Worm (Caenorhabditis elegans) whole organism, young adult: ENCODE measurements around the gene ZK1290.5.

Experiments used
- B0019.2 ChIP-seq: fragments of 200-800 bp; sonication (Bioruptor generic); conservative IDR thresholded peaks from 2 replicates; pipeline ENCODE4 v1.3.6; 2022; ENCODE audit warnings: missing genetic modification reagents, missing genetic modification characterization, missing compliant biosample characterization
- B0261.1 ChIP-seq: sonication (generic microtip); optimal IDR thresholded peaks from 2 replicates; lab custom pipeline; 2016; ENCODE audit warnings: mild to moderate bottlenecking, missing genetic modification characterization, moderate library complexity, missing compliant biosample characterization
- C17E4.6 ChIP-seq: fragments of 200-800 bp; sonication (Bioruptor generic); IDR thresholded peaks from 2 replicates; pipeline ENCODE4 v1.3.6; 2022; ENCODE audit warnings: missing genetic modification reagents, missing genetic modification characterization, missing compliant biosample characterization
- F49E8.2 ChIP-seq: sonication (generic microtip); optimal IDR thresholded peaks from 3 replicates; lab custom pipeline; 2017; ENCODE audit warnings: missing genetic modification characterization, mild to moderate bottlenecking, missing compliant biosample characterization, antibody characterized with exemption, moderate library complexity; ENCODE audit not compliant: insufficient read depth
- F55B11.4 ChIP-seq: sonication (generic microtip); optimal IDR thresholded peaks from 2 replicates; lab custom pipeline; 2016; ENCODE audit warnings: missing compliant biosample characterization, missing genetic modification characterization, borderline replicate concordance; ENCODE audit not compliant: insufficient read depth
- K12H6.12 ChIP-seq: fragments of 200-800 bp; sonication (Bioruptor generic); optimal IDR thresholded peaks from 2 replicates; lab custom pipeline; 2018; ENCODE audit warnings: mild to moderate bottlenecking, missing genetic modification characterization, missing compliant biosample characterization
- Y53F4B.3 ChIP-seq: fragments of 200-800 bp; sonication (Bioruptor generic); IDR thresholded peaks from 2 replicates; pipeline ENCODE4 v1.3.6; 2022; ENCODE audit warnings: missing genetic modification reagents, missing genetic modification characterization, missing compliant biosample characterization
- Y53G8AR.9 ChIP-seq: fragments of 200-800 bp; sonication (Bioruptor generic); conservative IDR thresholded peaks from 2 replicates; pipeline ENCODE4 v1.3.6; 2022; ENCODE audit warnings: missing genetic modification reagents, missing genetic modification characterization, missing compliant biosample characterization
- attf-3 ChIP-seq: fragments of 200-800 bp; sonication (Bioruptor generic); conservative IDR thresholded peaks from 2 replicates; pipeline ENCODE4 v1.3.6; 2022; ENCODE audit warnings: missing genetic modification reagents, missing genetic modification characterization, missing compliant biosample characterization
- ceh-58 ChIP-seq: fragments of 200-800 bp; sonication (Bioruptor generic); IDR thresholded peaks from 2 replicates; pipeline ENCODE4 v1.3.6; 2022; ENCODE audit warnings: missing genetic modification characterization, missing compliant biosample characterization
- ceh-91 ChIP-seq: fragments of 200-800 bp; sonication (Bioruptor generic); IDR thresholded peaks from 2 replicates; pipeline ENCODE4 v1.3.6; 2022; ENCODE audit warnings: missing genetic modification reagents, missing genetic modification characterization, missing compliant biosample characterization
- dox-1 ChIP-seq: fragments of 200-800 bp; sonication (Bioruptor generic); IDR thresholded peaks from 2 replicates; pipeline ENCODE4 v1.3.6; 2022; ENCODE audit warnings: missing genetic modification reagents, missing genetic modification characterization, missing compliant biosample characterization
- efl-1 ChIP-seq: fragments of 150-350 bp; optimal IDR thresholded peaks from 2 replicates; lab custom pipeline; 2014; ENCODE audit warnings: missing biosample characterization, missing genetic modification reagents, missing genetic modification characterization
- egrh-3 ChIP-seq: fragments of 200-800 bp; sonication (Bioruptor generic); IDR thresholded peaks from 2 replicates; pipeline ENCODE4 v1.3.6; 2022; ENCODE audit warnings: missing genetic modification reagents, missing genetic modification characterization, missing compliant biosample characterization
- ets-4 ChIP-seq: fragments of 200-800 bp; sonication (Bioruptor generic); optimal IDR thresholded peaks from 2 replicates; lab custom pipeline; 2018; ENCODE audit warnings: mild to moderate bottlenecking, missing genetic modification characterization, missing compliant biosample characterization
- gei-17 ChIP-seq: fragments of 200-800 bp; sonication (Bioruptor generic); optimal IDR thresholded peaks from 2 replicates; lab custom pipeline; 2018; ENCODE audit warnings: mild to moderate bottlenecking, missing genetic modification characterization, missing compliant biosample characterization
- hmg-20 ChIP-seq: fragments of 200-800 bp; sonication (Bioruptor generic); IDR thresholded peaks from 2 replicates; pipeline ENCODE4 v1.3.6; 2022; ENCODE audit warnings: missing genetic modification reagents, missing genetic modification characterization, missing compliant biosample characterization
- let-607 ChIP-seq, 2 experiments: fragments of 200-800 bp in 1 of 2; sonication (Bioruptor generic) in 1 of 2; sonication (generic microtip) in 1 of 2; optimal IDR thresholded peaks; 2 replicates each; lab custom pipeline; 2016 to 2018; ENCODE audit warnings: mild to moderate bottlenecking in 2 of 2, missing compliant biosample characterization in 2 of 2, missing genetic modification characterization in 2 of 2, moderate library complexity in 2 of 2, missing genotype in 1 of 2
- lin-35 ChIP-seq, 3 experiments: fragments of 150-350 bp in 2 of 3; sonication (generic microtip) in 1 of 3; optimal IDR thresholded peaks; 2 replicates each; lab custom pipeline; 2014 to 2018; ENCODE audit warnings: missing biosample characterization in 3 of 3, missing genetic modification characterization in 3 of 3, missing genetic modification reagents in 3 of 3
- lin-40 ChIP-seq: sonication (generic microtip); optimal IDR thresholded peaks from 2 replicates; lab custom pipeline; 2016; ENCODE audit warnings: missing genetic modification characterization, mild to moderate bottlenecking, missing compliant biosample characterization, missing genotype, missing genetic modification reagents
- lin-54 ChIP-seq: fragments of 200-800 bp; sonication (Bioruptor generic); optimal IDR thresholded peaks from 2 replicates; lab custom pipeline; 2018; ENCODE audit warnings: mild to moderate bottlenecking, missing genetic modification characterization, missing compliant biosample characterization
- madf-6 ChIP-seq: fragments of 200-800 bp; sonication (Bioruptor generic); IDR thresholded peaks from 2 replicates; pipeline ENCODE4 v1.3.6; 2022; ENCODE audit warnings: missing genetic modification reagents, missing genetic modification characterization, missing compliant biosample characterization
- madf-8 ChIP-seq: fragments of 200-800 bp; sonication (Bioruptor generic); conservative IDR thresholded peaks from 2 replicates; pipeline ENCODE4 v1.3.6; 2022; ENCODE audit warnings: missing genetic modification reagents, missing genetic modification characterization, missing compliant biosample characterization
- nhr-179 ChIP-seq: sonication (generic microtip); optimal IDR thresholded peaks from 2 replicates; lab custom pipeline; 2016; ENCODE audit warnings: mild to moderate bottlenecking, missing genetic modification characterization, missing compliant biosample characterization
- rpc-1 ChIP-seq, 2 experiments: fragments of 150-350 bp in 1 of 2; sonication (generic microtip) in 1 of 2; optimal IDR thresholded peaks; 2 replicates each; lab custom pipeline; 2014 to 2018; ENCODE audit warnings: missing biosample characterization in 1 of 2, missing genetic modification characterization in 1 of 2, missing genetic modification reagents in 1 of 2, missing genotype in 1 of 2
- snpc-1.1 ChIP-seq: sonication (generic microtip); optimal IDR thresholded peaks from 2 replicates; lab custom pipeline; 2017; ENCODE audit warnings: missing genetic modification characterization, mild to moderate bottlenecking, missing compliant biosample characterization, antibody characterized with exemption, moderate library complexity, missing genotype, missing genetic modification reagents; ENCODE audit not compliant: insufficient read depth
- tbx-9 ChIP-seq: sonication (generic microtip); optimal IDR thresholded peaks from 2 replicates; lab custom pipeline; 2016; ENCODE audit warnings: borderline replicate concordance, missing genetic modification characterization, inconsistent platforms, missing compliant biosample characterization
- tlf-1 ChIP-seq: fragments of 200-800 bp; sonication (Bioruptor generic); optimal IDR thresholded peaks from 2 replicates; lab custom pipeline; 2018; ENCODE audit warnings: mild to moderate bottlenecking, missing genetic modification characterization, missing compliant biosample characterization
- xnd-1 ChIP-seq: sonication (generic microtip); optimal IDR thresholded peaks from 2 replicates; lab custom pipeline; 2016; ENCODE audit warnings: missing genotype, missing genetic modification reagents, missing genetic modification characterization, missing compliant biosample characterization
- zim-3 ChIP-seq: sonication (generic microtip); optimal IDR thresholded peaks from 2 replicates; lab custom pipeline; 2017; ENCODE audit warnings: mild to moderate bottlenecking, missing genetic modification characterization, moderate library complexity, missing compliant biosample characterization
- ztf-22 ChIP-seq: fragments of 200-800 bp; sonication (Bioruptor generic); optimal IDR thresholded peaks from 2 replicates; lab custom pipeline; 2018; ENCODE audit warnings: mild to moderate bottlenecking, missing genetic modification characterization, moderate library complexity, missing compliant biosample characterization
- ztf-3 ChIP-seq: fragments of 200-800 bp; sonication (Bioruptor generic); optimal IDR thresholded peaks from 2 replicates; lab custom pipeline; 2018; ENCODE audit warnings: mild to moderate bottlenecking, missing genetic modification characterization, missing compliant biosample characterization

Gene ZK1290.5

DNA sequence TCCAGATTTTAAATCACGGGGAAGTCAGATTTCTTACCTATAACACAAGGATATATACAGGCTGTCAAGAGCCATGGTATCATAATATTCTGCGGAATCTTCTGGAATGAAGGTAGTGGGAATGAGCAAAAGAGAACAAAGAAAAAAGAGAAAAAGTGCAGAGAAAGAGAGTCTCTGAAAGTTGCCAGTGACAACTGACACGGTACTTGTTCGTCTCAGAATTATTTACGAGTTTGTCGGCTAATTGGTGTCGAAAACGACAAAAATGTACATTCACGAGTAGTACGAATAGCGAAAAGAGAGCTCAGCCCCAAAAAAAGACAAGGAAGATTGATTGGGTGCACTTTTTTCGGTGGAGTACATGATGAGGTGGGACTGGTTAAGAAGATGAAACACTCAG lies 46.4 kb upstream of the ZK1290.5 start, which contains the start of gene cah-2:
cah-2 (minus strand) TSS at position 101 of the 400 bp plus-strand sequence.
- TF ChIP-seq ceh-58 (GFP tag; lab: Robert Waterston, UW), result no peak
- no peak for TF ChIP-seq tlf-1 (GFP tag; lab: Kevin White, UChicago)
- no peak for TF ChIP-seq K12H6.12 (tag; lab: Kevin White, UChicago)
- TF ChIP-seq zim-3 (tag; lab: Kevin White, UChicago), result no peak

DNA sequence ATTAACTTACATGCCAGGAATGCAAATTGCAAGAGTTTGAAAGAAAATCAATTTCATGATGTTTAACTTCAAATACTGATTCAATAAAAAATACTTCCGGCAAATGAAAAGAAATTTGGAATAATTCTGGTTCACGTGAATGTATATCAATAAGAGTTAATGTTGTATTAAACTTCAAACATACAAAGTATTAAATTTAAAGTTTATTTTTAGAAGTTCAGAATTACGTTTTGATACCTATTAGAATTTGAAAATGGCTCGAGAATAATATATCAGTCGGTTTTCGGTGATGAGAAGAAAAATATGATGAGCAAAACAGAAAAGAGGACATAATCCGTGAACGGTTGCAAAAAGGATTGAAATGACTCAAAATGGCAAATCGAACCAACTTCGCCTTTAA lies 39.8 kb upstream of the ZK1290.5 start, which contains the start of gene D1022.9:
D1022.9 (minus strand) TSS at position 101 of the 400 bp plus-strand sequence.
- TF ChIP-seq F49E8.2 (no peak), xnd-1 (tag; lab: Kevin White, UChicago) (no peak), dox-1 (GFP tag; lab: Robert Waterston, UW) (no peak), efl-1 (no peak), F55B11.4 (tag; lab: Kevin White, UChicago) (no peak), egrh-3 (GFP tag; lab: Robert Waterston, UW) (no peak), B0261.1 (tag; lab: Kevin White, UChicago) (no peak), let-607 (tag; optimal IDR thresholded peaks at IDR 0.05; lab: Kevin White, UChicago) (no peak)

ce11 chrII:7493599-7493998 lies 35.8 kb upstream of the ZK1290.5 start, which contains the start of gene nas-23:
Gene nas-23 (minus strand): TSS chrII:7493699.
- TF ChIP-seq F55B11.4 (tag; lab: Kevin White, UChicago), result no peak
- TF ChIP-seq tbx-9 (tag; lab: Kevin White, UChicago), result no peak
- TF ChIP-seq gei-17, result no peak
- TF ChIP-seq, all 124 proteins: peak for 0

DNA sequence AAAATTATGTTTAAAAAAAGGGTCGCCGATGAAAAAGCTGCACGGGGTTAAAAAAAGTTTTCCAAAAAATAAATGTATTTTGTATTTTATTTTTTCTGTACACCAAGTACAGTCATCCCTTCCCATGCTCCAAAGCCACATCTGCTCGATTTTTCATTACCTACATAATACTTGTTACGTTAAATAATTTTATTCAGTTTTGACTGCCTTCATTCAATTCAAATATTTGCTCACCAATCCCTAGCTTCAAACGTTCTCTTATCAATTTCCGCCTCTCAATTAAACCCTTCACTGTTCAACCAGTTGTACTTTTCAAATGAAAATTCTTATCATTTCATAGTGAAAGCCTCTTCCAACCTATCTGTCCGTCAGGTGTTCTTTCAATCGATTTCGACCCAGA lies 35.3 kb upstream of the ZK1290.5 start, which contains the start of gene R10H1.1:
R10H1.1 (plus strand) TSS at position 301 of the 400 bp plus-strand sequence.
- no peak for TF ChIP-seq ztf-22
- no peak for TF ChIP-seq madf-6
- TF ChIP-seq dox-1 (GFP tag; lab: Robert Waterston, UW), result no peak
- no peak for TF ChIP-seq egrh-3 (GFP tag; lab: Robert Waterston, UW)
- TF ChIP-seq nhr-179, result no peak
- TF ChIP-seq attf-3 (GFP tag; lab: Robert Waterston, UW), result no peak
- TF ChIP-seq snpc-1.1 (tag; lab: Kevin White, UChicago), result no peak
- TF ChIP-seq ets-4 (GFP tag; lab: Kevin White, UChicago), result no peak
- TF ChIP-seq K12H6.12 (tag; lab: Kevin White, UChicago), result no peak
- no peak for TF ChIP-seq Y53G8AR.9
- TF ChIP-seq tbx-9 (tag; lab: Kevin White, UChicago), result no peak
- no peak for TF ChIP-seq ztf-3 (GFP tag; lab: Kevin White, UChicago)
- TF ChIP-seq madf-8 (GFP tag; lab: Robert Waterston, UW), result no peak
- TF ChIP-seq lin-54 (GFP tag; lab: Kevin White, UChicago), result no peak
- no peak for TF ChIP-seq lin-40 (tag; lab: Kevin White, UChicago)

DNA sequence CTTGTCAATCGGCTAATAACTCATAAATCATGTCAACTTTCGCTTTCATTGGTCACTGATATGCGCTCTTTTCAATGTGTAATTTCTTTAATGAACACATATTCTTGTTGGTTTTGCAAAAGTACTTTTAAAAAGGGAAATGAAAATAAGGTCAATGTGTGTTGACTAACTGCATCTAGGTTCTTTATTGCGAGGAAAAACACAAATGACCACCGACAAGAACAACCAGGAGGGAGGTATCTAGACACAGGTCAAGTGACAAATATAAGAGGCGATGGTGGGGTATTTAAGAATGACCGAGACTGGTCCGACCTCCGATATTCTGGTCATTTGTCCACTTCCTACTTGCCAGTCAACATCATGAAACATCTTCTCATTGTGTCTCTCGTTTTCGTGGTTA lies 33.4 kb upstream of the ZK1290.5 start, which contains the start of gene spi-1:
spi-1 (plus strand) TSS at position 178 of the 400 bp plus-strand sequence.
- TF ChIP-seq C17E4.6 (GFP tag; lab: Robert Waterston, UW), result no peak
- TF ChIP-seq lin-35 (GFP tag; optimal IDR thresholded peaks at IDR 0.05; lab: Kevin White, UChicago), result no peak
- no peak for TF ChIP-seq B0019.2
- no peak for TF ChIP-seq ceh-91
- no peak for TF ChIP-seq Y53F4B.3 (GFP tag; lab: Robert Waterston, UW)
- TF ChIP-seq rpc-1 (optimal IDR thresholded peaks at IDR 0.05; lab: Kevin White, UChicago), result no peak
- no peak for TF ChIP-seq rpc-1 (tag; optimal IDR thresholded peaks at IDR 0.05; lab: Kevin White, UChicago)
- TF ChIP-seq hmg-20, result no peak
